Fruit fly (Drosophila melanogaster) whole organism, prepupa: ENCODE measurements around the gene Atac1.
A peak's percentile ranks its signal among the peaks of the same experiment; 100 is the strongest.

Experiments
- CG10669 ChIP-seq: fragments of 200-800 bp; sonication (Bioruptor generic); optimal IDR thresholded peaks from 3 replicates; lab custom pipeline; 2018; ENCODE audit warnings: missing biosample characterization, mild to moderate bottlenecking, missing genetic modification characterization, moderate library complexity
- CG11902 ChIP-seq: fragments of 200-800 bp; sonication (Bioruptor generic); optimal IDR thresholded peaks from 3 replicates; lab custom pipeline; 2016; ENCODE audit warnings: missing biosample characterization, missing genetic modification characterization
- CG15336 ChIP-seq: fragments of 200-800 bp; sonication (Bioruptor generic); IDR thresholded peaks from 2 replicates; pipeline ENCODE4 v1.3.6; 2022; ENCODE audit warnings: missing biosample characterization, missing genetic modification characterization
- CG1621 ChIP-seq: fragments of 200-800 bp; sonication (Bioruptor generic); optimal IDR thresholded peaks from 3 replicates; lab custom pipeline; 2018; ENCODE audit warnings: missing biosample characterization, mild to moderate bottlenecking, missing genetic modification characterization
- CG16779 ChIP-seq: fragments of 200-800 bp; sonication (Bioruptor generic); optimal IDR thresholded peaks from 3 replicates; lab custom pipeline; 2017; ENCODE audit warnings: missing biosample characterization, mild to moderate bottlenecking, missing genetic modification characterization
- CG3032 ChIP-seq: fragments of 200-800 bp; optimal IDR thresholded peaks from 2 replicates; lab custom pipeline; 2019; ENCODE audit warnings: missing biosample characterization, mild to moderate bottlenecking, missing genetic modification characterization, moderate library complexity
- CG32006 ChIP-seq: fragments of 200-800 bp; sonication (Bioruptor generic); optimal IDR thresholded peaks from 3 replicates; lab custom pipeline; 2017; ENCODE audit warnings: missing biosample characterization, mild to moderate bottlenecking, missing genetic modification characterization
- CG34406 ChIP-seq: fragments of 200-800 bp; sonication (Bioruptor generic); optimal IDR thresholded peaks from 3 replicates; lab custom pipeline; 2016; ENCODE audit warnings: missing biosample characterization, missing genetic modification characterization
- CG4318 ChIP-seq: fragments of 200-800 bp; sonication (Bioruptor generic); optimal IDR thresholded peaks from 3 replicates; lab custom pipeline; 2017; ENCODE audit warnings: missing biosample characterization, mild to moderate bottlenecking, missing genetic modification characterization
- CG6163 ChIP-seq: fragments of 200-800 bp; sonication (Bioruptor generic); IDR thresholded peaks from 3 replicates; pipeline ENCODE4 v1.3.6; 2022; ENCODE audit warnings: missing biosample characterization, missing genetic modification characterization
- CG6792 ChIP-seq: fragments of 200-800 bp; sonication (Bioruptor generic); optimal IDR thresholded peaks from 3 replicates; lab custom pipeline; 2016; ENCODE audit warnings: missing biosample characterization, missing genetic modification characterization
- CG6808 ChIP-seq: fragments of 200-800 bp; sonication (Bioruptor generic); optimal IDR thresholded peaks from 3 replicates; lab custom pipeline; 2017; ENCODE audit warnings: missing biosample characterization, missing genetic modification characterization, mild to moderate bottlenecking, moderate library complexity, missing genetic modification reagents
- CG6854 ChIP-seq: fragments of 200-800 bp; sonication (Bioruptor generic); optimal IDR thresholded peaks from 2 replicates; lab custom pipeline; 2017; ENCODE audit warnings: missing biosample characterization, mild to moderate bottlenecking, missing genetic modification characterization
- CG7368 ChIP-seq: fragments of 200-800 bp; sonication (Bioruptor generic); optimal IDR thresholded peaks from 3 replicates; lab custom pipeline; 2016; ENCODE audit warnings: missing biosample characterization, missing genetic modification characterization
- CG8119 ChIP-seq: fragments of 200-800 bp; sonication (Bioruptor generic); IDR thresholded peaks from 3 replicates; pipeline ENCODE4 v1.3.6; 2022; ENCODE audit warnings: missing biosample characterization, missing genetic modification characterization
- CG8632 ChIP-seq: fragments of 200-800 bp; sonication (Bioruptor generic); optimal IDR thresholded peaks from 3 replicates; lab custom pipeline; 2016; ENCODE audit warnings: missing biosample characterization, missing genetic modification characterization
- CG9139 ChIP-seq: fragments of 200-800 bp; sonication (Bioruptor generic); optimal IDR thresholded peaks from 3 replicates; lab custom pipeline; 2017; ENCODE audit warnings: missing biosample characterization, mild to moderate bottlenecking, missing genetic modification characterization
- Eip75B ChIP-seq: fragments of 200-800 bp; sonication (Bioruptor generic); optimal IDR thresholded peaks from 3 replicates; lab custom pipeline; 2016; ENCODE audit warnings: missing biosample characterization, missing genetic modification characterization
- Eip78C ChIP-seq: fragments of 200-800 bp; sonication (Bioruptor generic); peaks from one replicate; lab custom pipeline; 2016; ENCODE audit warnings: missing biosample characterization, missing genetic modification characterization
- Eip93F ChIP-seq: fragments of 200-800 bp; sonication (Bioruptor generic); optimal IDR thresholded peaks from 2 replicates; lab custom pipeline; 2016; ENCODE audit warnings: missing biosample characterization, mild to moderate bottlenecking, missing genetic modification characterization
- Ets96B ChIP-seq: fragments of 200-800 bp; optimal IDR thresholded peaks from 2 replicates; lab custom pipeline; 2019; ENCODE audit warnings: missing biosample characterization, mild to moderate bottlenecking, missing genetic modification characterization, moderate library complexity
- Gug ChIP-seq: fragments of 200-800 bp; sonication (Bioruptor generic); IDR thresholded peaks from 2 replicates; pipeline ENCODE4 v1.3.6; 2022; ENCODE audit warnings: missing biosample characterization, missing genetic modification characterization
- Hr38 ChIP-seq: sonication (Bioruptor generic); optimal IDR thresholded peaks from 2 replicates; lab custom pipeline; 2016; ENCODE audit warnings: missing biosample characterization, missing genetic modification characterization
- Hr4 ChIP-seq: fragments of 200-800 bp; sonication (Bioruptor generic); optimal IDR thresholded peaks from 3 replicates; lab custom pipeline; 2016; ENCODE audit warnings: missing biosample characterization, missing genetic modification characterization
- Lpt ChIP-seq: fragments of 200-800 bp; sonication (Bioruptor generic); optimal IDR thresholded peaks from 3 replicates; lab custom pipeline; 2016; ENCODE audit warnings: missing biosample characterization, missing genetic modification characterization
- Met ChIP-seq: fragments of 200-800 bp; sonication (Bioruptor generic); optimal IDR thresholded peaks from 3 replicates; lab custom pipeline; 2016; ENCODE audit warnings: missing biosample characterization, missing genetic modification characterization
- OdsH ChIP-seq: fragments of 200-800 bp; sonication (Bioruptor generic); optimal IDR thresholded peaks from 3 replicates; lab custom pipeline; 2016; ENCODE audit warnings: missing biosample characterization, missing genetic modification characterization
- Smox ChIP-seq: fragments of 200-800 bp; sonication (Bioruptor generic); optimal IDR thresholded peaks from 3 replicates; lab custom pipeline; 2016; ENCODE audit warnings: missing biosample characterization, missing genetic modification characterization
- Sox102F ChIP-seq: fragments of 200-800 bp; sonication (Bioruptor generic); optimal IDR thresholded peaks from 2 replicates; lab custom pipeline; 2016; ENCODE audit warnings: missing biosample characterization, mild to moderate bottlenecking, missing genetic modification characterization
- Sox14 ChIP-seq: fragments of 200-800 bp; sonication (Bioruptor generic); optimal IDR thresholded peaks from 3 replicates; lab custom pipeline; 2016; ENCODE audit warnings: missing biosample characterization, missing genetic modification characterization
- Sox15 ChIP-seq: fragments of 200-800 bp; sonication (Bioruptor generic); optimal IDR thresholded peaks from 3 replicates; lab custom pipeline; 2016; ENCODE audit warnings: missing biosample characterization, missing genetic modification characterization
- achi ChIP-seq: fragments of 200-800 bp; sonication (Bioruptor generic); optimal IDR thresholded peaks from 3 replicates; lab custom pipeline; 2016; ENCODE audit warnings: missing biosample characterization, missing genetic modification characterization
- dsx ChIP-seq: fragments of 200-800 bp; optimal IDR thresholded peaks from 3 replicates; lab custom pipeline; 2019; ENCODE audit warnings: missing biosample characterization, mild to moderate bottlenecking, missing genetic modification characterization, moderate library complexity; ENCODE audit not compliant: poor library complexity, severe bottlenecking
- esn ChIP-seq: fragments of 200-800 bp; sonication (Bioruptor generic); optimal IDR thresholded peaks from 2 replicates; lab custom pipeline; 2016; ENCODE audit warnings: missing biosample characterization, mild to moderate bottlenecking, missing genetic modification characterization, moderate library complexity
- fkh ChIP-seq: fragments of 200-800 bp; sonication (Bioruptor generic); optimal IDR thresholded peaks from 3 replicates; lab custom pipeline; 2017; ENCODE audit warnings: missing biosample characterization, mild to moderate bottlenecking, missing genetic modification characterization, moderate library complexity
- lz ChIP-seq: fragments of 200-800 bp; sonication (Bioruptor generic); optimal IDR thresholded peaks from 3 replicates; lab custom pipeline; 2016; ENCODE audit warnings: missing biosample characterization, missing genetic modification characterization
- pdm3 ChIP-seq: fragments of 200-800 bp; sonication (Bioruptor generic); optimal IDR thresholded peaks from 3 replicates; lab custom pipeline; 2016; ENCODE audit warnings: missing biosample characterization, missing genetic modification characterization
- salr ChIP-seq, 2 experiments: fragments of 200-800 bp; sonication (Bioruptor generic); optimal IDR thresholded peaks; 3 replicates each; lab custom pipeline; 2016 to 2018; ENCODE audit warnings: missing biosample characterization in 2 of 2, missing genetic modification characterization in 2 of 2, mild to moderate bottlenecking in 1 of 2
- svp ChIP-seq: fragments of 200-800 bp; sonication (Bioruptor generic); peaks from one replicate; lab custom pipeline; 2016; ENCODE audit warnings: missing biosample characterization, missing genetic modification characterization

Gene Atac1

dm6 chr2L:6920661-6921359, 39.3 kb downstream of the Atac1 start, which contains the start of gene Hrb27C:
TSS of gene Hrb27C (plus strand) at chr2L:6920704.
- TF ChIP-seq Eip78C (peak; percentile 31), CG6854 (GFP tag; lab: Kevin White, UChicago) (peak; percentile 5), Gug (GFP tag; lab: Robert Waterston, UW) (no peak), fkh (GFP tag; lab: Kevin White, UChicago) (no peak), CG34406 (GFP tag; lab: Kevin White, UChicago) (peak; percentile 14), Sox102F (GFP tag; lab: Kevin White, UChicago) (no peak), Hr4 (GFP tag; lab: Kevin White, UChicago) (no peak), CG16779 (tag; lab: Kevin White, UChicago) (peak; percentile 22), achi (GFP tag; lab: Kevin White, UChicago) (no peak)

dm6 chr2L:6919850-6920660, 40.1 kb downstream of the Atac1 start, which contains the start of gene x16:
TSS of gene x16 (minus strand) at chr2L:6920210.
- no peak for TF ChIP-seq dsx
- TF ChIP-seq svp, result peak; percentile 63
- TF ChIP-seq CG6792, result no peak
- TF ChIP-seq pdm3 (GFP tag; lab: Kevin White, UChicago), result no peak
- TF ChIP-seq CG3032 (tag; lab: Kevin White, UChicago), result no peak
- TF ChIP-seq CG34406 (GFP tag; lab: Kevin White, UChicago), result no peak
- TF ChIP-seq Hr38 (GFP tag; lab: Kevin White, UChicago), result no peak
- TF ChIP-seq Sox14 (GFP tag; lab: Kevin White, UChicago), result no peak
- no peak for TF ChIP-seq Gug (GFP tag; lab: Robert Waterston, UW)
- TF ChIP-seq CG16779 (tag; lab: Kevin White, UChicago), result no peak
- TF ChIP-seq Sox15 (GFP tag; lab: Kevin White, UChicago), result no peak
- peak; percentile 31 for TF ChIP-seq Eip78C
- no peak for TF ChIP-seq Eip75B (GFP tag; lab: Kevin White, UChicago)
- no peak for TF ChIP-seq Smox
- TF ChIP-seq CG1621 (tag; lab: Kevin White, UChicago), result peak; percentile 28
- no peak for TF ChIP-seq Lpt (GFP tag; lab: Kevin White, UChicago)
- no peak for TF ChIP-seq lz (GFP tag; lab: Kevin White, UChicago)
- TF ChIP-seq CG8632 (GFP tag; lab: Kevin White, UChicago), result no peak
- TF ChIP-seq OdsH (GFP tag; lab: Kevin White, UChicago), result no peak
- TF ChIP-seq CG10669 (GFP tag; lab: Kevin White, UChicago), result no peak
- TF ChIP-seq Eip93F (GFP tag; lab: Kevin White, UChicago), result no peak
- no peak for TF ChIP-seq CG7368 (GFP tag; lab: Kevin White, UChicago)
- TF ChIP-seq CG9139 (GFP tag; lab: Kevin White, UChicago), result no peak

dm6 chr2L:6919203-6919849, 40.8 kb downstream of the Atac1 start:
- no peak for TF ChIP-seq Lpt (GFP tag; lab: Kevin White, UChicago)
- no peak for TF ChIP-seq Met
- peak; percentile 67 for TF ChIP-seq CG1621 (tag; lab: Kevin White, UChicago)

- TF ChIP-seq CG8632 (GFP tag; lab: Kevin White, UChicago) (peak; percentile 67), lz (GFP tag; lab: Kevin White, UChicago) (peak; percentile 29), pdm3 (GFP tag; lab: Kevin White, UChicago) (no peak), svp (no peak), CG15336 (GFP tag; lab: Robert Waterston, UW) (0 out of 2 replicates have a peak, but pooled peaks have one; percentile 14), CG4318 (GFP tag; lab: Kevin White, UChicago) (no peak), Sox15 (GFP tag; lab: Kevin White, UChicago) (peak; percentile 47), CG6808 (GFP tag; lab: Kevin White, UChicago) (no peak), CG3032 (tag; lab: Kevin White, UChicago) (peak; percentile 72), CG32006 (GFP tag; lab: Kevin White, UChicago) (peak; percentile 60), Eip78C (no peak), CG11902 (GFP tag; lab: Kevin White, UChicago) (peak; percentile 4), Hr38 (GFP tag; lab: Kevin White, UChicago) (no peak), CG8119 (peak; percentile 47; the same call in 1 of the 3 replicates), CG6792 (no peak), Lpt (GFP tag; lab: Kevin White, UChicago) (no peak), Ets96B (peak; percentile 20), esn (GFP tag; lab: Kevin White, UChicago) (peak; percentile 72), salr (GFP tag; optimal IDR thresholded peaks at IDR 0.05; lab: Kevin White, UChicago) (no peak), CG10669 (GFP tag; lab: Kevin White, UChicago) (no peak), CG6163 (GFP tag; lab: Robert Waterston, UW) (peak; percentile 9; the same call in 1 of the 3 replicates)
Observed at dm6 chr2L:6918517-6919202, 41.5 kb downstream of the Atac1 start, which contains the start of gene nop5. TSS of gene nop5 (minus strand) at chr2L:6918743.
